Worm (Caenorhabditis elegans) whole organism, early embryonic: ENCODE data around the gene R07E5.19.

Source experiments
- B0310.2 ChIP-seq: sonication (generic microtip); optimal IDR thresholded peaks from 2 replicates; lab custom pipeline; 2016; ENCODE audit warnings: mild to moderate bottlenecking, missing genetic modification characterization, missing compliant biosample characterization
- F13C5.2 ChIP-seq: sonication (generic microtip); optimal IDR thresholded peaks from 2 replicates; lab custom pipeline; 2017; ENCODE audit warnings: mild to moderate bottlenecking, missing genetic modification characterization, inconsistent platforms, missing compliant biosample characterization
- aly-1 ChIP-seq: sonication (generic microtip); optimal IDR thresholded peaks from 2 replicates; lab custom pipeline; 2016; ENCODE audit warnings: missing genetic modification characterization, missing compliant biosample characterization
- ama-1 ChIP-seq: fragments of 150-350 bp; optimal IDR thresholded peaks from 2 replicates; lab custom pipeline; 2014
- ceh-13 ChIP-seq: fragments of 200-800 bp; sonication (Bioruptor generic); optimal IDR thresholded peaks from 2 replicates; lab custom pipeline; 2018; ENCODE audit warnings: mild to moderate bottlenecking, missing genetic modification characterization, missing compliant biosample characterization
- ceh-36 ChIP-seq: sonication (generic microtip); optimal IDR thresholded peaks from 2 replicates; lab custom pipeline; 2016; ENCODE audit warnings: missing genetic modification characterization, inconsistent platforms, missing compliant biosample characterization
- ets-7 ChIP-seq: sonication (generic microtip); optimal IDR thresholded peaks from 2 replicates; lab custom pipeline; 2016; ENCODE audit warnings: missing genotype, missing genetic modification characterization, missing compliant biosample characterization
- flt-1 ChIP-seq: fragments of 200-800 bp; sonication (Bioruptor generic); IDR thresholded peaks from 2 replicates; pipeline ENCODE4 v1.3.6; 2022; ENCODE audit warnings: missing genetic modification characterization, missing compliant biosample characterization
- hmbx-1 ChIP-seq: sonication (generic microtip); optimal IDR thresholded peaks from 2 replicates; lab custom pipeline; 2016; ENCODE audit warnings: mild to moderate bottlenecking, missing genetic modification characterization, missing compliant biosample characterization
- hmg-4 ChIP-seq: fragments of 200-800 bp; sonication (Bioruptor generic); optimal IDR thresholded peaks from 2 replicates; lab custom pipeline; 2018; ENCODE audit warnings: mild to moderate bottlenecking, missing genetic modification characterization, missing compliant biosample characterization
- hnd-1 ChIP-seq: sonication (generic microtip); optimal IDR thresholded peaks from 2 replicates; lab custom pipeline; 2016; ENCODE audit warnings: missing genetic modification characterization, missing compliant biosample characterization
- pes-1 ChIP-seq: fragments of 200-800 bp; sonication (Bioruptor generic); IDR thresholded peaks from 2 replicates; pipeline ENCODE4 v1.3.6; 2022; ENCODE audit warnings: missing genetic modification reagents, missing genetic modification characterization, missing compliant biosample characterization
- scrt-1 ChIP-seq: fragments of 200-800 bp; sonication (Bioruptor generic); IDR thresholded peaks from 2 replicates; pipeline ENCODE4 v1.3.6; 2022; ENCODE audit warnings: missing genetic modification characterization, missing compliant biosample characterization
- sea-1 ChIP-seq: fragments of 200-800 bp; sonication (Bioruptor generic); conservative IDR thresholded peaks from 2 replicates; pipeline ENCODE4 v1.3.6; 2022; ENCODE audit warnings: missing genetic modification characterization, missing compliant biosample characterization
- tbx-11 ChIP-seq: fragments of 200-800 bp; sonication (Bioruptor generic); IDR thresholded peaks from 2 replicates; pipeline ENCODE4 v1.3.6; 2022; ENCODE audit warnings: missing genetic modification characterization, missing compliant biosample characterization
- tbx-37 ChIP-seq: fragments of 200-800 bp; sonication (Bioruptor generic); conservative IDR thresholded peaks from 2 replicates; pipeline ENCODE4 v1.3.6; 2022; ENCODE audit warnings: missing genetic modification reagents, missing genetic modification characterization, missing compliant biosample characterization
- tra-4 ChIP-seq: sonication (generic microtip); optimal IDR thresholded peaks from 2 replicates; lab custom pipeline; 2017; ENCODE audit warnings: missing genetic modification characterization, missing compliant biosample characterization

Gene R07E5.19

DNA sequence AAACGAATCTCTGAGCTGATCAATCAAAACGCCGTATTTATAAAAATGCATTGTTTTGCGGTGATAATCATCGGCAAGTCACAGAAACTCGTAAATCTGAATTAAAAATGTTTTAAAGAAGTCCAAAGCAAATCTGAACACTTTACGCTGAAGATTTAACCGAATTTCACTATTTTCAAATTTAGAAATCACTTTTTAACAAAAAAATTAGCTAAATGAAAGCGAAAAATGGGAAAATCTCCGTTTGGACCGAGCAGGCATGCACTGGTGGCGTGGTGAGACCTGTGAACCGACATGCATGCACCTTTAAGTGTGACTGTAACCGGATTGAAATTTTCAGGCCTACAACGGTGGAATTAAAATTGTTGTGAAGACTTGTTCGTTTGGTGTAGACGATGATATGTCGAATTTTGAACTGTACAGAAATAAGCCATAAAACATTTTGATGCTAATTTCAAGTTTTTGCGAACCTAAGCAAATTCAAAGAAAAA lies 21.7 kb upstream of the R07E5.19 start, which contains the start of gene C28A5.2:
Gene C28A5.2 (minus strand): TSS at position 51 of the 491 bp plus-strand sequence.
- TF ChIP-seq hmg-4 (GFP tag; lab: Kevin White, UChicago) (no peak), tbx-37 (GFP tag; lab: Robert Waterston, UW) (no peak), ceh-36 (tag; lab: Kevin White, UChicago) (no peak), ets-7 (tag; lab: Kevin White, UChicago) (no peak), tra-4 (tag; lab: Kevin White, UChicago) (no peak), B0310.2 (tag; lab: Kevin White, UChicago) (no peak), F13C5.2 (tag; lab: Kevin White, UChicago) (no peak), scrt-1 (GFP tag; lab: Robert Waterston, UW) (no peak), hmbx-1 (tag; lab: Kevin White, UChicago) (no peak), flt-1 (no peak), ceh-13 (GFP tag; lab: Kevin White, UChicago) (no peak), sea-1 (GFP tag; lab: Robert Waterston, UW) (no peak), ama-1 (lab: Kevin White, UChicago) (no peak)

ce11 chrIII:4435262-4435661 lies 17.4 kb upstream of the R07E5.19 start:
- TF ChIP-seq pes-1 (no peak), flt-1 (no peak), scrt-1 (GFP tag; lab: Robert Waterston, UW) (no peak), tbx-11 (no peak), ama-1 (lab: Kevin White, UChicago) (no peak), aly-1 (tag; lab: Kevin White, UChicago) (no peak), ceh-36 (tag; lab: Kevin White, UChicago) (no peak), ceh-13 (GFP tag; lab: Kevin White, UChicago) (no peak), ets-7 (tag; lab: Kevin White, UChicago) (no peak), hmg-4 (GFP tag; lab: Kevin White, UChicago) (no peak), sea-1 (GFP tag; lab: Robert Waterston, UW) (no peak), B0310.2 (tag; lab: Kevin White, UChicago) (no peak), hnd-1 (tag; lab: Kevin White, UChicago) (no peak), hmbx-1 (tag; lab: Kevin White, UChicago) (no peak), F13C5.2 (tag; lab: Kevin White, UChicago) (no peak), tra-4 (tag; lab: Kevin White, UChicago) (no peak), tbx-37 (GFP tag; lab: Robert Waterston, UW) (no peak)

ce11 chrIII:4434294-4434781 lies 16.5 kb upstream of the R07E5.19 start, which contains the start of gene C28A5.1:
Gene C28A5.1, minus strand, starts transcription at chrIII:4434344.
- TF ChIP-seq tra-4 (tag; lab: Kevin White, UChicago) = no peak
- no peak for TF ChIP-seq flt-1
- no peak for TF ChIP-seq hmg-4 (GFP tag; lab: Kevin White, UChicago)
- TF ChIP-seq pes-1 = no peak

DNA sequence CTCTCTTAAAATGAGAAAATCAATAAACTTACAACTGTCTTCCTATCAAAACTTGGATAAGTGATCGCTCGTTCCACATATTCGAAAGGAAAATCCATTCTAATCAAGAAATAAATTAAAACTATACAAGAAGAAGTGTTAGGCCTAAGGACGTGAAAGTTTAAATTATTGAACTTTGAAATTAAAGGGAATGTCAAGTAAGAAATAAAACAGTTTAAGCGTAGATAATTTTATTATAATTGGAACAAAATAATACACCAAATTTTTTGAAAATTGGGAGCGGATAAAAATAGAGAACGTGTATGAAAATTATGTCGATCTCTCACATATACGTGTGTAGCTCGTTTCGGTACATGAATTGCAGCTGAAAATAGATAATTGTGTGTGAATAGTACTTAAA lies 11.5 kb upstream of the R07E5.19 start, which contains the start of gene C28A5.6:
Gene C28A5.6 (minus strand): TSS at position 101 of the 400 bp plus-strand sequence.
- TF ChIP-seq flt-1 (no peak), scrt-1 (GFP tag; lab: Robert Waterston, UW) (no peak), tbx-11 (no peak), sea-1 (GFP tag; lab: Robert Waterston, UW) (no peak), ceh-13 (GFP tag; lab: Kevin White, UChicago) (no peak), ama-1 (lab: Kevin White, UChicago) (no peak), ceh-36 (tag; lab: Kevin White, UChicago) (no peak), hmg-4 (GFP tag; lab: Kevin White, UChicago) (no peak), F13C5.2 (tag; lab: Kevin White, UChicago) (no peak), tra-4 (tag; lab: Kevin White, UChicago) (no peak), aly-1 (tag; lab: Kevin White, UChicago) (no peak), tbx-37 (GFP tag; lab: Robert Waterston, UW) (no peak), ets-7 (tag; lab: Kevin White, UChicago) (no peak), hmbx-1 (tag; lab: Kevin White, UChicago) (no peak)

ce11 chrIII:4428797-4429196 lies 10.9 kb upstream of the R07E5.19 start:
- no peak for TF ChIP-seq F13C5.2 (tag; lab: Kevin White, UChicago)
- TF ChIP-seq hmbx-1 (tag; lab: Kevin White, UChicago) = no peak
- peak; percentile 28 for TF ChIP-seq hmg-4 (GFP tag; lab: Kevin White, UChicago)
- TF ChIP-seq tbx-11 = peak; percentile 75
- TF ChIP-seq scrt-1 (GFP tag; lab: Robert Waterston, UW) = peak; percentile 79
- peak; percentile 48 for TF ChIP-seq aly-1 (tag; lab: Kevin White, UChicago)
- TF ChIP-seq ceh-13 (GFP tag; lab: Kevin White, UChicago) = peak; percentile 15
- peak; percentile 46; the same call in 1 of the 2 replicates for TF ChIP-seq tbx-37 (GFP tag; lab: Robert Waterston, UW)
- 0 out of 2 replicates have a peak, but pooled peaks have one; percentile 66 for TF ChIP-seq sea-1 (GFP tag; lab: Robert Waterston, UW)
- TF ChIP-seq ceh-36 (tag; lab: Kevin White, UChicago) = peak; percentile 27
- TF ChIP-seq hnd-1 (tag; lab: Kevin White, UChicago) = peak; percentile 27
- TF ChIP-seq flt-1 = peak; percentile 78
- TF ChIP-seq ama-1 (lab: Kevin White, UChicago) = no peak

DNA sequence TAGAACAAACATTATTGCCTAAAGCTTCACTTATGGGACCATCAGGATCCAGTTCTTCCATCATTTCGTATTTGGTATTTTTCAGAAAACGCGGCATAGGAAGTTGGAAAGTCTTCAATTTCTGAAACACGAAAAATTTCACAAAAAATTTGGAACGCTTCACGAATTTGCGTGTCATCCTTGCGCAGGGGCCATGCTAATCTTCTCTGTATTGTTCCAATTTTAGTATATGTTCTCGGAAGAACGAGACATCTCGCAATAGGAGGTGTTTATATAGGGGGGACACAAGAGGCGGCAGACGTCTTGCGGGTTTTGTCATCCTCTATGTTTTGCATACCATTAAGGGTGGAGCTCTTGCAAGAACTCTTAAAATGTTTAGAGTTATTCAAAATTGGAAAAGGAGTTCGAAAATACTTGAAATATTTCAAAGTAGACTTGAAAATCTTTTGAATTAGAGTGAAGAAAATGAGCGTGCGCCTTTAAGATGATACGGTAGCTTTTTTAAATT lies 8.9 kb upstream of the R07E5.19 start:
- TF ChIP-seq F13C5.2 (tag; lab: Kevin White, UChicago) = peak; percentile 54
- peak; percentile 89 for TF ChIP-seq tbx-11
- peak; percentile 90 for TF ChIP-seq sea-1 (GFP tag; lab: Robert Waterston, UW)
- peak; percentile 10 for TF ChIP-seq ets-7 (tag; lab: Kevin White, UChicago)
- peak; percentile 34 for TF ChIP-seq tra-4 (tag; lab: Kevin White, UChicago)
- peak; percentile 80 for TF ChIP-seq aly-1 (tag; lab: Kevin White, UChicago)
- TF ChIP-seq tbx-37 (GFP tag; lab: Robert Waterston, UW) = peak; percentile 87
- peak; percentile 81 for TF ChIP-seq flt-1
- TF ChIP-seq ceh-36 (tag; lab: Kevin White, UChicago) = peak; percentile 78
- peak; percentile 93 for TF ChIP-seq pes-1
- peak; percentile 56 for TF ChIP-seq hmbx-1 (tag; lab: Kevin White, UChicago)
- TF ChIP-seq hnd-1 (tag; lab: Kevin White, UChicago) = peak; percentile 45
- peak; percentile 85 for TF ChIP-seq hmg-4 (GFP tag; lab: Kevin White, UChicago)
- TF ChIP-seq scrt-1 (GFP tag; lab: Robert Waterston, UW) = peak; percentile 92
- TF ChIP-seq B0310.2 (tag; lab: Kevin White, UChicago) = peak; percentile 59
- peak; percentile 42 for TF ChIP-seq ceh-13 (GFP tag; lab: Kevin White, UChicago)
